Worm (Caenorhabditis elegans): Measurements from ENCODE around the gene C35D6.4.

DNA sequence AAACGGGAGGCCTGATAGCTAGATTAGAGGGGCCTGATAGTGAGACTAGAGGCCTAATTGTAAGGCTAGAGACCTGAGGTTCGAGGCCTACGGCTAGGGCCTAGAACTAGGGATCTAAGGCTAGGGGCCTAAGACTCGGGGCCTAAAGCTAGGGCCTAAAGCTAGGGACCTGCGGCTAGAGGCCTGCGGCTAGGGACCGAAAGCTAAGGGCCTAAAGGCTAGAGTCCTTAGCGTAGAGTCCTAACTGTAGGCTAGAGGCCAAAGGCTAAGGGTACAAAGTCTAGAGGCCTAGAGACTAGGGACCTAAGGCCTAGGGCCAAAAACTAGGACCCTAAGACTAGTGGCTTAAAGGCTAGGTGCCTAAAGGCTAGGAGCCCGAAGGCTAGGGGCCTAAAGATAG, 17.7 kb upstream of the C35D6.4 start:
- TF ChIP-seq nhr-90 (tag; optimal IDR thresholded peaks at IDR 0.05) (no peak), rcor-1 (GFP tag; IDR thresholded peaks at IDR 0.05) (no peak), unc-62 (GFP tag; optimal IDR thresholded peaks at IDR 0.05) (no peak), mxl-1 (tag; optimal IDR thresholded peaks at IDR 0.05) (no peak), C06A6.2 (GFP tag; conservative IDR thresholded peaks at IDR 0.05) (no peak), nfya-2 (GFP tag; IDR thresholded peaks at IDR 0.05) (no peak), nhr-80 (tag; optimal IDR thresholded peaks at IDR 0.05) (no peak), mel-28 (tag; optimal IDR thresholded peaks at IDR 0.05; ENCODE audit: borderline replicate concordance) (no peak), ztf-22 (GFP tag; optimal IDR thresholded peaks at IDR 0.05) (no peak), F39B2.1 (GFP tag; IDR thresholded peaks at IDR 0.05) (no peak), ceh-79 (tag; optimal IDR thresholded peaks at IDR 0.05) (no peak), sea-2 (GFP tag; IDR thresholded peaks at IDR 0.05) (no peak), ama-1 (optimal IDR thresholded peaks at IDR 0.05) (no peak), ama-1 (GFP tag; optimal IDR thresholded peaks at IDR 0.05) (no peak)

Measured in whole organism, young adult.